Worm (Caenorhabditis elegans) whole organism, L1 larva: Measurements from ENCODE around the gene ubc-20.

ENCODE experiments used
- efl-1 ChIP-seq, 4 experiments: fragments of 150-350 bp; optimal IDR thresholded peaks in 3 of 4; peaks in 1 of 4; 1 replicate in 1 of 4; 2 replicates in 3 of 4; lab custom pipeline; 2014; ENCODE audit warnings: missing biosample characterization in 2 of 4, missing genetic modification characterization in 2 of 4, missing genetic modification reagents in 2 of 4
- nhr-11 ChIP-seq: fragments of 150-350 bp; optimal IDR thresholded peaks from 2 replicates; lab custom pipeline; 2014; ENCODE audit warnings: missing biosample characterization, missing genetic modification characterization
- nhr-47 ChIP-seq: sonication (generic microtip); optimal IDR thresholded peaks from 2 replicates; lab custom pipeline; 2016; ENCODE audit warnings: mild to moderate bottlenecking, missing genetic modification characterization, moderate library complexity, missing compliant biosample characterization
- nhr-76 ChIP-seq: sonication (generic microtip); optimal IDR thresholded peaks from 2 replicates; lab custom pipeline; 2017; ENCODE audit warnings: missing biosample characterization, missing genetic modification characterization
- ztf-11 ChIP-seq, 2 experiments: sonication (generic microtip); optimal IDR thresholded peaks; 2 replicates each; lab custom pipeline; 2016 to 2017; ENCODE audit warnings: missing genetic modification characterization in 2 of 2, missing biosample characterization in 1 of 2, missing compliant biosample characterization in 1 of 2

- TF ChIP-seq efl-1 (optimal IDR thresholded peaks at IDR 0.05; lab: Kevin White, UChicago) (no peak), efl-1 (GFP tag; optimal IDR thresholded peaks at IDR 0.05 in 1 of 2; lab: Kevin White, UChicago) (no peak), nhr-11 (tag; lab: Kevin White, UChicago) (no peak), nhr-76 (tag; lab: Kevin White, UChicago) (no peak), ztf-11 (tag; optimal IDR thresholded peaks at IDR 0.05; lab: Kevin White, UChicago) (no peak), nhr-47 (tag; lab: Kevin White, UChicago) (no peak)
Observed at ce11 chrIII:178126-178525, 10.5 kb upstream of the ubc-20 start.
